Worm (Caenorhabditis elegans): ENCODE measurements around the gene mdf-2.

mdf-2 gene

DNA sequence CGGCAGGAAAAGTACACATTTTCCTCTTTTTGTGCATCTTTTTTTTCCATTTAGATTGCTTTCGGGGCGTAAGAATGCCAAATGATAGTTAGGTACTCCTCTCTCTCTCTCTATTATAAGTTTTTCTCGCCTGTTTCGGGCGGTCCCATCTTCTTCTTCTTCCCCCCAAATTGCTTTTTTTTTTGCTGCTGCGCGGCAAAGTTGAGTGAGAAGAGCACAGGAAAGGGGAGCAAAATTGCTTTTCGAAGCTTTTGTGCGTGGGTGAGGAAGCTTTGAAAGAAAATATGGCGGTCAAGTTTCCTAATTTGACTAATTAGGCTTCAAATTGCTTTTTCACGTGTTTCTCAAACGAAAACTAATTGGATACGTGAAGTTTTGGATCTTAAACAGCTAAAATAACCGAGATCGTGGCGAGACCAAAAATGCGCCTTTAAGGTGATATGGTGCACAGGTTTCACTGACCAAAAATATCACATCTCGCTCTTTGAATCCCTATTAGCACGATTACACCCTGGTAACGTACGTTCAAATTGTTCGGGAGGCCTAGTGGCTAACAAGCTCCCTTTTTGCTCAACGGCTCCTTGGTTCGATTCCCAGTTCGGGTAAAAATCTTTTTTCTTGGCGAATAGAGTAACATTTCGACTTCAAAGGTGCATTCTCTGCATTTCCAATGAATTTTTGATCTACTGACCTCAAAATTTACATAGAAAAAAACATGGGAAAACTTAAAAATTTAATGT is 15.6 kb upstream of the mdf-2 start:
- peak; percentile 29 for TF ChIP-seq fkh-10 (GFP tag; optimal IDR thresholded peaks at IDR 0.05)
- no peak for TF ChIP-seq R02D3.7 (tag; optimal IDR thresholded peaks at IDR 0.05)

DNA sequence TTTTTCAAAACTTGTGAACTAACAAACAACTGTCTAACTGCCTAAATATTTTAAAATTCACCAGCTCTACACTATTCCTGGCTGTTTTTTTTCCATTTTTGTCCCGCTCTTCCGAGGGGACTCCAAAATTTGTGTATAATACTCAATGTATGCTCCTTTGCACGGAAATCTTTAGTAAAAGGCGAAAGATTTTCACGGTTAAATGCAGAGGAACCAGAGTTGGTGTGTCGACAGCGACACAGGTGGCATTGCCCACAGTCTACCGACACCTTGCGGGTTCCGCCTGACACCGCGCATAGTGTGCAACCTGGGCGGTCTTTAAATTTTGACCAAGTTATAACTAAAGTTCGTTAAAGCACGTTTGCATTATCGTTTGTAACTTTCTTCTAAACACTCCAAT is 14.0 kb upstream of the mdf-2 start:
- no peak for TF ChIP-seq lsy-12 (tag; optimal IDR thresholded peaks at IDR 0.05)
- TF ChIP-seq lin-39 (tag; optimal IDR thresholded peaks at IDR 0.05): no peak

DNA sequence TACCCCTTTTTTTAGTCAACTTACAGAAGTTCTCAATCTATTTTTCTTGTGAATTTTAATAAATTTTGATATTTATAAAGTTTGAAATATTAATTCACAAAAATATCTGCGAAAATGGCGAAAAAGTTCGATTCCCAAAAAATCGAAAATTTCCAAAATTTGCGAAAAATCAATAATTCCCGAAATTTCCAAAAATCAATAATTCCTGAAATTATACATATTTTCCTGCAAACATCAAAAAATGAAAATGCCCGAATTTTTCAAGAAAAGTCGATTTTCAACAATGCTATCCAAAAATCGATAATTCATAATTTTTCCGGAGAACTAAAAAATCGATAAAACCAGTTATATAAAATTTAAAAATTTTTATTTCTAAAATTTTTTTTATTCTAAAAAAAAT is 9.1 kb upstream of the mdf-2 start:
- TF ChIP-seq nhr-11 (tag; optimal IDR thresholded peaks at IDR 0.05) (no peak), ceh-28 (tag; optimal IDR thresholded peaks at IDR 0.05) (peak; percentile 88)

DNA sequence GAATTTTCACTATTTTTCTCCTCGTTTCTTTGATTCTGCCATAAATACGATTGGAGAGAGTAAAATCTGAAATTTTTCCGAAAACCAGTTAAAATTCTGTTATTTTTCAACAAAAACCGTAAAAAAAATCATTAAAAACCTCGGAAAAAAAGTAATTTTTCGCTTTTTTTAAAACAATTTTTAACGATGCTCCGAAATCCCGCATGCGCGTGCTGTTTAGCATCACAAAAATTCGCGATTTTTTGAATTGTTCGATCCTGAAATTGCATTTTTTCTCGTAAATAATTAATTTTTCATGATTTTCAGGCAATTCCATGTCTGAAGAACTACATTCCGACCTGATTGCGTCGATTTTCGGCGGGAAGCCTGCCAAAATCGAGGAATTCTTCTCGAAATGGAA is 1.7 kb upstream of the mdf-2 start, which contains the start of gene ric-8:
ric-8 (plus strand) TSS at position 301 of the 400 bp plus-strand sequence.
- no peak for TF ChIP-seq hmg-11 (tag; optimal IDR thresholded peaks at IDR 0.05)

DNA sequence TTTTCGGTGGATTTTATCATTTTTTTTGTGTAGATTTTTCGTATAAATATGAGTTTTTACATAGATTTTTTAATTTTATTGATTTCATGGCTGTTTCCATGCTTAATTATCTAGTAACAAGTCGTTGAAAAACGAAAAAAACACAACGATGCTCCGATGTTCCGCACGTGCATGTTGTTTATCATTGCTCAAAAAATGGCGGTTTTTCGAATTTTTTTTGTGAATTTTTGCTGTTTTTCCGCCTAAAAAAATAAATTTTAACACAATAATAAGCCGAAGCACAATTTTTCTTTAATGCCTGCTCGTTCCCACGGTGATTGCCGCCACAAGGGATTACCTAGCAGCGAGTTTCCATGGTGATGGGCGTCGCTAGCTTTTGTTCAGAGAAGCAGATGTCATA is 1.1 kb upstream of the mdf-2 start:
- TF ChIP-seq lin-15B (tag; optimal IDR thresholded peaks at IDR 0.05) (peak; percentile 1), egl-27 (tag; optimal IDR thresholded peaks at IDR 0.05) (no peak), nhr-237 (tag; optimal IDR thresholded peaks at IDR 0.05) (no peak), elt-2 (tag; optimal IDR thresholded peaks at IDR 0.05) (no peak), skn-1 (tag; optimal IDR thresholded peaks at IDR 0.05) (peak; percentile 20), nhr-12 (tag; optimal IDR thresholded peaks at IDR 0.05) (no peak), eor-1 (tag; optimal IDR thresholded peaks at IDR 0.05) (no peak), ceh-28 (tag; optimal IDR thresholded peaks at IDR 0.05) (no peak)

DNA sequence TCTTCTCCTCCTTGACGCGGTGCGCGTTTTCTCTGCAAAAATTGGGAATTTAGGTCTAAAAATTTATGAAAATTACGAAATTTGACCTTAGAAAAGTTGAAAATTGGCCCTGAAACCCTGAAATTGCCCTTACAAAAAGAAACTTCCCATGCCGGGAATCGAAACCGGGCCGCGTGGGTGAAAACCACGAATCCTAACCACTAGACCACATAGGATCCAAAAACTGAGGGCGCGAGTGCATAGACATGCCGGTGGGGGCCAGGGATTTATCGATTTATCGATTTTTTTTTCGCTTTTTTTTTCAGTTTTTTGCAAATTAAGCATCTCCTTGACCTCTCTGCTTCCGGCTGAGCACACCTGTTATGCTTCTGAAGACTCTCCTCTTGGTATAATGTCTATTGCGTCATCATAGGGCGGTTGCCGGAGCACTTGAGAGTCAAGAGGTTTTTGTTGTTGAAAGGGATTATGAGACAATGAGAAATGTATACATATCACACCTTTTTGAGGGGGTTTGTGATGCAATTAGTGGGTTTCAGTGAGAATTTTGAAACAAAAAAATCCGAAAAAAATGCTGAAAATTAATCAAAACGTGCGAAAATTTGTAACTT is 1.2 kb downstream of the mdf-2 start:
- TF ChIP-seq pha-4 (tag; optimal IDR thresholded peaks at IDR 0.05) (peak; percentile 14), lin-15B (tag; optimal IDR thresholded peaks at IDR 0.05) (peak; percentile 21), ceh-82 (tag; optimal IDR thresholded peaks at IDR 0.05) (peak; percentile 28), ceh-28 (tag; optimal IDR thresholded peaks at IDR 0.05) (peak; percentile 95), pqm-1 (tag; optimal IDR thresholded peaks at IDR 0.05) (no peak), sea-2 (GFP tag; optimal IDR thresholded peaks at IDR 0.05) (no peak), ama-1 (optimal IDR thresholded peaks at IDR 0.05) (no peak), lsy-12 (tag; optimal IDR thresholded peaks at IDR 0.05) (peak; percentile 19), elt-1 (tag; optimal IDR thresholded peaks at IDR 0.05) (no peak), hmg-11 (tag; optimal IDR thresholded peaks at IDR 0.05) (peak; percentile 13), nhr-43 (tag; optimal IDR thresholded peaks at IDR 0.05; ENCODE audit: poor library complexity, severe bottlenecking) (peak; percentile 4), nfya-1 (tag; optimal IDR thresholded peaks at IDR 0.05; ENCODE audit: insufficient read depth) (peak; percentile 16)

DNA sequence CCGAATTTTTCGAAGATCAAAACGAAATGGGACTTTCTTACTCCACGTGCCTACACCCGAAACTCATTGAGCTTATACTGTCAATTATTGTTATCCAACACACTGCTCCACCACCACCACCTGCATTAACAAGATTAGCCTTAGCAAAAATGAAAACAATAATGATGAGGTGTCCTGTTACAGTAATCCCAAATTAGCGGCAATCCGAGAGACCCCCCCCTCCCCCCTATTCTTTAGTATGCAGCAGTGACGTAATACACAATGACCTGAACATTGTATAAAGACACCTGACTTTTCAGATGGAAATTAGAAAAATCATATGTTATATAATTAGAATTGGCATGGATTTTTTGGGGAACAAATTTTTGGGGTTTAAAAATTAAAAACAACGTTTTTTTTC is 5.9 kb downstream of the mdf-2 start:
- no peak for TF ChIP-seq pha-4 (tag; optimal IDR thresholded peaks at IDR 0.05)
- TF ChIP-seq ama-1 (optimal IDR thresholded peaks at IDR 0.05): no peak
- TF ChIP-seq hmg-11 (tag; optimal IDR thresholded peaks at IDR 0.05): no peak
- no peak for TF ChIP-seq lsy-12 (tag; optimal IDR thresholded peaks at IDR 0.05)
- TF ChIP-seq egl-5 (tag; optimal IDR thresholded peaks at IDR 0.05): no peak
- TF ChIP-seq sea-2 (GFP tag; optimal IDR thresholded peaks at IDR 0.05): no peak
- TF ChIP-seq mdl-1 (tag; optimal IDR thresholded peaks at IDR 0.05): no peak
- no peak for TF ChIP-seq nhr-25 (tag; optimal IDR thresholded peaks at IDR 0.05)
- TF ChIP-seq ZK546.5 (tag; optimal IDR thresholded peaks at IDR 0.05): no peak
- TF ChIP-seq nhr-76 (tag; optimal IDR thresholded peaks at IDR 0.05): no peak
- no peak for TF ChIP-seq R02D3.7 (tag; optimal IDR thresholded peaks at IDR 0.05)
- no peak for TF ChIP-seq fkh-2 (tag; optimal IDR thresholded peaks at IDR 0.05)
- no peak for TF ChIP-seq nhr-67 (tag; optimal IDR thresholded peaks at IDR 0.05)
- no peak for TF ChIP-seq nhr-12 (tag; optimal IDR thresholded peaks at IDR 0.05)
- no peak for TF ChIP-seq jun-1 (tag; optimal IDR thresholded peaks at IDR 0.05)
- TF ChIP-seq ceh-9 (tag; optimal IDR thresholded peaks at IDR 0.05): no peak
